Worm (Caenorhabditis elegans) whole organism, L4 larva: ENCODE data around the gene srh-142.

ENCODE experiments used
- F10B5.3 ChIP-seq: sonication (generic microtip); optimal IDR thresholded peaks from 2 replicates; lab custom pipeline; 2016; ENCODE audit warnings: mild to moderate bottlenecking, missing genetic modification characterization, missing compliant biosample characterization
- F49E8.2 ChIP-seq: sonication (generic microtip); optimal IDR thresholded peaks from 2 replicates; lab custom pipeline; 2016; ENCODE audit warnings: missing compliant biosample characterization, mild to moderate bottlenecking, missing genetic modification characterization, borderline replicate concordance
- Y105C5A.15 ChIP-seq: fragments of 200-800 bp; sonication (Bioruptor generic); IDR thresholded peaks from 2 replicates; pipeline ENCODE4 v1.3.6; 2022; ENCODE audit warnings: missing genetic modification characterization, missing compliant biosample characterization
- Y48G9A.11 ChIP-seq: fragments of 200-800 bp; sonication (Bioruptor generic); IDR thresholded peaks from 2 replicates; pipeline ENCODE4 v1.3.6; 2022; ENCODE audit warnings: missing genetic modification reagents, missing genetic modification characterization, missing compliant biosample characterization
- ZK546.5 ChIP-seq, 2 experiments: sonication (generic microtip); optimal IDR thresholded peaks; 2 replicates each; lab custom pipeline; 2017; ENCODE audit warnings: missing biosample characterization in 2 of 2, missing genetic modification characterization in 2 of 2
- aha-1 ChIP-seq: fragments of 150-350 bp; peaks from one replicate; lab custom pipeline; 2014; ENCODE audit warnings: missing biosample characterization, missing genetic modification characterization
- ama-1 ChIP-seq: fragments of 150-350 bp; optimal IDR thresholded peaks from 2 replicates; lab custom pipeline; 2014; ENCODE audit warnings: inconsistent platforms, mixed read lengths
- arid-1 ChIP-seq: fragments of 200-800 bp; sonication (Bioruptor generic); conservative IDR thresholded peaks from 2 replicates; pipeline ENCODE4 v1.3.6; 2022; ENCODE audit warnings: missing genetic modification reagents, missing genetic modification characterization, missing compliant biosample characterization
- ceh-28 ChIP-seq: fragments of 150-350 bp; optimal IDR thresholded peaks from 2 replicates; lab custom pipeline; 2014; ENCODE audit warnings: missing biosample characterization, missing genetic modification reagents, missing genetic modification characterization
- ceh-32 ChIP-seq: sonication (generic microtip); optimal IDR thresholded peaks from 2 replicates; lab custom pipeline; 2016; ENCODE audit warnings: mild to moderate bottlenecking, missing genetic modification characterization, missing compliant biosample characterization; ENCODE audit not compliant: poor library complexity
- cey-2 ChIP-seq: sonication (generic microtip); optimal IDR thresholded peaks from 3 replicates; lab custom pipeline; 2017; ENCODE audit warnings: missing genetic modification characterization, mild to moderate bottlenecking, missing compliant biosample characterization, antibody characterized with exemption, borderline replicate concordance; ENCODE audit not compliant: insufficient read depth
- daf-16 ChIP-seq, 3 experiments: sonication (generic microtip); optimal IDR thresholded peaks; 2 replicates each; lab custom pipeline; 2016 to 2017; ENCODE audit warnings: missing genetic modification characterization in 3 of 3, missing genetic modification reagents in 3 of 3, mild to moderate bottlenecking in 2 of 3, missing compliant biosample characterization in 2 of 3, missing biosample characterization in 1 of 3, moderate library complexity in 1 of 3
- dmd-8 ChIP-seq: fragments of 200-800 bp; sonication (Bioruptor generic); IDR thresholded peaks from 2 replicates; pipeline ENCODE4 v1.3.6; 2022; ENCODE audit warnings: missing genetic modification characterization, missing compliant biosample characterization
- duxl-1 ChIP-seq: sonication (generic microtip); optimal IDR thresholded peaks from 2 replicates; lab custom pipeline; 2016; ENCODE audit warnings: mild to moderate bottlenecking, missing genetic modification characterization, moderate library complexity, missing compliant biosample characterization; ENCODE audit not compliant: poor library complexity
- dve-1 ChIP-seq: sonication (generic microtip); optimal IDR thresholded peaks from 2 replicates; lab custom pipeline; 2017; ENCODE audit warnings: antibody characterized with exemption, mild to moderate bottlenecking, missing genetic modification characterization, missing compliant biosample characterization; ENCODE audit not compliant: insufficient read depth
- fos-1 ChIP-seq: fragments of 150-350 bp; optimal IDR thresholded peaks from 2 replicates; lab custom pipeline; 2014; ENCODE audit warnings: missing biosample characterization, missing genetic modification characterization
- hlh-11 ChIP-seq: fragments of 200-800 bp; sonication (Bioruptor generic); optimal IDR thresholded peaks from 2 replicates; lab custom pipeline; 2018; ENCODE audit warnings: mild to moderate bottlenecking, missing genetic modification characterization, missing compliant biosample characterization
- hlh-30 ChIP-seq: sonication (generic microtip); optimal IDR thresholded peaks from 2 replicates; lab custom pipeline; 2017; ENCODE audit warnings: antibody characterized with exemption, mild to moderate bottlenecking, missing genetic modification characterization, missing compliant biosample characterization; ENCODE audit not compliant: insufficient read depth
- jun-1 ChIP-seq: fragments of 150-350 bp; optimal IDR thresholded peaks from 2 replicates; lab custom pipeline; 2014; ENCODE audit warnings: missing biosample characterization, missing genetic modification reagents, missing genetic modification characterization
- lim-7 ChIP-seq: fragments of 200-800 bp; sonication (Bioruptor generic); IDR thresholded peaks from 2 replicates; pipeline ENCODE4 v1.3.6; 2022; ENCODE audit warnings: missing genetic modification characterization, missing compliant biosample characterization
- lin-13 ChIP-seq: fragments of 150-350 bp; optimal IDR thresholded peaks from 2 replicates; lab custom pipeline; 2014; ENCODE audit warnings: missing biosample characterization, missing genetic modification reagents, missing genetic modification characterization
- lin-39 ChIP-seq: fragments of 150-350 bp; optimal IDR thresholded peaks from 2 replicates; lab custom pipeline; 2014; ENCODE audit warnings: missing biosample characterization, missing genetic modification reagents, missing genetic modification characterization
- lir-3 ChIP-seq: sonication (generic microtip); optimal IDR thresholded peaks from 2 replicates; lab custom pipeline; 2016; ENCODE audit warnings: mild to moderate bottlenecking, missing genetic modification characterization, missing compliant biosample characterization
- madf-5 ChIP-seq, 2 experiments: fragments of 200-800 bp; sonication (Bioruptor generic); IDR thresholded peaks; 2 replicates each; pipeline ENCODE4 v1.3.6; 2022; ENCODE audit warnings: missing compliant biosample characterization in 2 of 2, missing genetic modification characterization in 2 of 2
- madf-9 ChIP-seq: fragments of 200-800 bp; sonication (Bioruptor generic); conservative IDR thresholded peaks from 2 replicates; pipeline ENCODE4 v1.3.6; 2022; ENCODE audit warnings: missing genetic modification reagents, missing genetic modification characterization, missing compliant biosample characterization
- mdl-1 ChIP-seq, 2 experiments: fragments of 150-350 bp in 1 of 2; sonication (generic microtip) in 1 of 2; optimal IDR thresholded peaks; 2 replicates each; lab custom pipeline; 2014 to 2017; ENCODE audit warnings: missing biosample characterization in 2 of 2, missing genetic modification characterization in 2 of 2
- mep-1 ChIP-seq: fragments of 150-350 bp; sonication (generic microtip); optimal IDR thresholded peaks from 3 replicates; lab custom pipeline; 2014; ENCODE audit warnings: missing biosample characterization, missing genetic modification characterization
- nhr-102 ChIP-seq: sonication (generic microtip); optimal IDR thresholded peaks from 2 replicates; lab custom pipeline; 2016; ENCODE audit warnings: mild to moderate bottlenecking, missing genetic modification characterization, moderate library complexity, missing compliant biosample characterization
- nhr-25 ChIP-seq: sonication (generic microtip); optimal IDR thresholded peaks from 2 replicates; lab custom pipeline; 2017; ENCODE audit warnings: missing genetic modification characterization, mild to moderate bottlenecking, missing compliant biosample characterization, antibody characterized with exemption, moderate library complexity, borderline replicate concordance; ENCODE audit not compliant: insufficient read depth
- nhr-28 ChIP-seq: fragments of 150-350 bp; optimal IDR thresholded peaks from 2 replicates; lab custom pipeline; 2014; ENCODE audit warnings: missing biosample characterization, missing genetic modification characterization
- nhr-76 ChIP-seq: fragments of 150-350 bp; optimal IDR thresholded peaks from 2 replicates; lab custom pipeline; 2014; ENCODE audit warnings: missing biosample characterization, missing genetic modification characterization
- nhr-77 ChIP-seq: fragments of 150-350 bp; optimal IDR thresholded peaks from 2 replicates; lab custom pipeline; 2014; ENCODE audit warnings: missing biosample characterization, missing genetic modification characterization
- saeg-2 ChIP-seq: fragments of 200-800 bp; sonication (Bioruptor generic); IDR thresholded peaks from 2 replicates; pipeline ENCODE4 v1.3.6; 2022; ENCODE audit warnings: missing genetic modification reagents, missing genetic modification characterization, missing compliant biosample characterization
- sdz-12 ChIP-seq: fragments of 200-800 bp; sonication (Bioruptor generic); optimal IDR thresholded peaks from 2 replicates; lab custom pipeline; 2018; ENCODE audit warnings: mild to moderate bottlenecking, missing genetic modification characterization, missing compliant biosample characterization
- unc-39 ChIP-seq: sonication (generic microtip); optimal IDR thresholded peaks from 2 replicates; lab custom pipeline; 2017; ENCODE audit warnings: missing biosample characterization, missing genetic modification characterization
- unc-62 ChIP-seq, 3 experiments: fragments of 150-350 bp in 1 of 3; sonication (generic microtip); optimal IDR thresholded peaks in 2 of 3; peaks in 1 of 3; 1 replicate in 1 of 3; 2 replicates in 2 of 3; lab custom pipeline; 2014 to 2017; ENCODE audit warnings: missing biosample characterization in 3 of 3, missing genetic modification characterization in 3 of 3, missing genetic modification reagents in 3 of 3, missing genotype in 1 of 3
- vab-7 ChIP-seq: fragments of 200-800 bp; sonication (Bioruptor generic); IDR thresholded peaks from 2 replicates; pipeline ENCODE4 v1.3.6; 2022; ENCODE audit warnings: missing genetic modification reagents, missing genetic modification characterization, missing compliant biosample characterization
- zag-1 ChIP-seq: fragments of 150-350 bp; optimal IDR thresholded peaks from 2 replicates; lab custom pipeline; 2014; ENCODE audit warnings: missing biosample characterization, missing genetic modification characterization

srh-142 gene

ce11 chrV:16445676-16446075, 15.1 kb downstream of the srh-142 start, which contains the start of gene T08G3.6:
TSS of gene T08G3.6 (plus strand) at chrV:16445976.
- no peak for TF ChIP-seq vab-7
- TF ChIP-seq, all 104 proteins: peak for 0

DNA sequence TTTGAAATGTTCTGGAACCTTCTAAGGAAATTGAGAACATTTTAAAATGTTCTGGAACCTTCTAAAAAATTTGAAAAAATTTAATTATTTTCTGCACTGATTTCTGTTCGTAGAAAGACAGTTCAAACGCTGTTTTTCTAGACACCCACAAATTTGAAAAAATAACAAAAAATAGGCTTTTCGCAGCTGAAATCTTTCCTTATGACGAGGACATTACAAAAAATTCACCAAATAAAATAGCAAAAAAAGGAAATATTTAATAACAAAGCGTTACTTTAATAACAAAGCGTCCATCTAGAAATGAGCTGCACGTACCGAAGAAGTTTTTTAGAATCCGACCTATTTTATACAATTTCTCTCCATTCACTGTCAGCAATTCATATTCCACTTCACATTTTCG, 17.1 kb downstream of the srh-142 start, which contains the start of gene srh-141:
srh-141 (plus strand) TSS at position 301 of the 400 bp plus-strand sequence.
- TF ChIP-seq nhr-102 (tag; lab: Kevin White, UChicago) (no peak), unc-62 (GFP tag; optimal IDR thresholded peaks at IDR 0.05 in 1 of 2; lab: Kevin White, UChicago) (peak in 1 of 2 experiments; percentile 60), unc-62 (tag; optimal IDR thresholded peaks at IDR 0.05; lab: Kevin White, UChicago) (no peak), sdz-12 (no peak), nhr-28 (tag; lab: Kevin White, UChicago) (no peak), mep-1 (tag; lab: Kevin White, UChicago) (no peak), nhr-77 (tag; lab: Kevin White, UChicago) (no peak), cey-2 (tag; lab: Kevin White, UChicago) (no peak), unc-39 (tag; lab: Kevin White, UChicago) (no peak), F49E8.2 (tag; lab: Kevin White, UChicago) (no peak)

ce11 chrV:16437546-16437945, 23.2 kb downstream of the srh-142 start, which contains the start of gene F26D2.15:
TSS of gene F26D2.15 (plus strand) at chrV:16437846.
- TF ChIP-seq Y105C5A.15 (GFP tag; lab: Robert Waterston, UW) (no peak), duxl-1 (tag; lab: Kevin White, UChicago) (no peak), lir-3 (tag; lab: Kevin White, UChicago) (no peak), fos-1 (tag; lab: Kevin White, UChicago) (no peak), unc-62 (GFP tag; optimal IDR thresholded peaks at IDR 0.05 in 1 of 2; lab: Kevin White, UChicago) (peak in 1 of 2 experiments; percentile 72), unc-62 (tag; optimal IDR thresholded peaks at IDR 0.05; lab: Kevin White, UChicago) (no peak)

ce11 chrV:16435510-16435909, 25.3 kb downstream of the srh-142 start, which contains the start of the genes F26D2.13 and F26D2.14:
TSS of gene F26D2.13 (minus strand) at chrV:16435610.
TSS of gene F26D2.14 (plus strand) at chrV:16435855.
- peak; percentile 82 for TF ChIP-seq aha-1 (tag; lab: Kevin White, UChicago)
- no peak for TF ChIP-seq dve-1

DNA sequence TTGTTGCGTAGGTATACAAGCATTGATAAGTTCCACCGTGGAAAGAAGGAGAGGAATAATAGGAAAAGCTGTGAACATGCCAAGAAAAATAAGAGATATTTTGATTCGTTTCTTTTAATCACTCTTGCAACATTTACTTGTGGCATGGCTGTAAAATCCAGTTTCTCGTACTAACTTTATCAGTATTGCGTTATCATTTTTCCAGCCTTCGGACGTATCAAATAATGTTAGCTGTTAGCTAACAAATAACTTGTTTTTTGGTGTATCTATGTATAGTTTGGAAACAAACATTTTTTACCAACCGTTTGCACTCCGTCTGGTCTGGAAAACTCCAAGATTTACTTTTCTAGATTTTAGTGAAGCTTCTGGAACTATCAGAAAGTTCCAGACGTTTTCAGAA, 27.3 kb downstream of the srh-142 start, which contains the start of gene clec-234:
clec-234 (minus strand) TSS at position 101 of the 400 bp plus-strand sequence.
- TF ChIP-seq hlh-30 (no peak), nhr-25 (tag; lab: Kevin White, UChicago) (no peak), zag-1 (tag; lab: Kevin White, UChicago) (no peak), F10B5.3 (no peak), lin-39 (no peak), madf-9 (GFP tag; lab: Robert Waterston, UW) (no peak), nhr-28 (tag; lab: Kevin White, UChicago) (no peak), dmd-8 (no peak), daf-16 (GFP tag; optimal IDR thresholded peaks at IDR 0.05; lab: Kevin White, UChicago) (no peak), daf-16 (tag; optimal IDR thresholded peaks at IDR 0.05; lab: Kevin White, UChicago) (no peak), jun-1 (tag; lab: Kevin White, UChicago) (no peak), Y48G9A.11 (GFP tag; lab: Robert Waterston, UW) (no peak), hlh-11 (tag; lab: Kevin White, UChicago) (no peak), nhr-76 (no peak), ceh-28 (tag; lab: Kevin White, UChicago) (no peak)

DNA sequence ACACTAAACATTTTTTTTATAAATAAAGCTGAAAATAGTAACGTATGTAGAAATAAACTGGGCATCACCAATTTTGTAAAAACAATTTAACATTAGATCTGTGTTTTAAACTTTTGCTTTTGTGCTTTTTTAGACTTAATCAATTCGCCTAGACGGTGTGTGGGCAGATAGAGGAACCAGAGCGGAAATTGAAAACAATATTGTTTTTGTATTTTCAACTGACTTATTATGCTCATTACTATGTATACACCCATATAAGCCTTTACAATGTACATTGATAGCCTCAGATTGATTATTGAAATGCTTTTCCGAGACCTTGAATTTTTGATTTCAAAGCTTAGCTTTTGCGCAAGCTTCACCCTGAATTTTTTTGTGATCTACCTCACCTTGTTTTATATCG, 30.8 kb downstream of the srh-142 start, which contains the start of gene str-73:
str-73 (plus strand) TSS at position 301 of the 400 bp plus-strand sequence.
- no peak for TF ChIP-seq madf-5 (GFP tag; IDR thresholded peaks at IDR 0.05; lab: Robert Waterston, UW)
- no peak for TF ChIP-seq ceh-32 (tag; lab: Kevin White, UChicago)
- TF ChIP-seq ZK546.5 (tag; optimal IDR thresholded peaks at IDR 0.05; lab: Kevin White, UChicago), result no peak
- no peak for TF ChIP-seq saeg-2 (GFP tag; lab: Robert Waterston, UW)
- no peak for TF ChIP-seq mdl-1 (tag; optimal IDR thresholded peaks at IDR 0.05; lab: Kevin White, UChicago)
- no peak for TF ChIP-seq Y48G9A.11 (GFP tag; lab: Robert Waterston, UW)
- TF ChIP-seq arid-1 (GFP tag; lab: Robert Waterston, UW), result no peak
- TF ChIP-seq lim-7, result no peak
- TF ChIP-seq jun-1 (tag; lab: Kevin White, UChicago), result no peak
- no peak for TF ChIP-seq lin-13 (GFP tag; lab: Kevin White, UChicago)
- no peak for TF ChIP-seq nhr-102 (tag; lab: Kevin White, UChicago)
- no peak for TF ChIP-seq hlh-11 (tag; lab: Kevin White, UChicago)
- no peak for TF ChIP-seq ama-1 (lab: Kevin White, UChicago)
